Worm (Caenorhabditis elegans) whole organism, L1 larva: ENCODE results near the gene C34C12.9.

ENCODE experiments used
- C04F5.9 ChIP-seq: sonication (generic microtip); optimal IDR thresholded peaks from 2 replicates; lab custom pipeline; 2016; ENCODE audit warnings: missing genetic modification characterization, missing compliant biosample characterization
- C34B4.2 ChIP-seq: sonication (generic microtip); optimal IDR thresholded peaks from 2 replicates; lab custom pipeline; 2017; ENCODE audit warnings: mild to moderate bottlenecking, missing genetic modification characterization, missing compliant biosample characterization
- F16B12.6 ChIP-seq: fragments of 150-350 bp; optimal IDR thresholded peaks from 2 replicates; lab custom pipeline; 2014; ENCODE audit warnings: missing biosample characterization, missing genetic modification characterization
- alr-1 ChIP-seq: fragments of 200-800 bp; sonication (Bioruptor generic); optimal IDR thresholded peaks from 2 replicates; lab custom pipeline; 2018; ENCODE audit warnings: borderline replicate concordance, mild to moderate bottlenecking, missing genetic modification characterization, missing compliant biosample characterization
- aly-2 ChIP-seq: fragments of 150-350 bp; optimal IDR thresholded peaks from 2 replicates; lab custom pipeline; 2014; ENCODE audit warnings: missing biosample characterization, missing genetic modification characterization
- blmp-1 ChIP-seq: fragments of 150-350 bp; optimal IDR thresholded peaks from 2 replicates; lab custom pipeline; 2014; ENCODE audit warnings: missing biosample characterization, missing genetic modification characterization
- ceh-63 ChIP-seq: fragments of 200-800 bp; sonication (Bioruptor generic); optimal IDR thresholded peaks from 2 replicates; lab custom pipeline; 2018; ENCODE audit warnings: mild to moderate bottlenecking, missing genetic modification characterization, missing compliant biosample characterization
- ceh-82 ChIP-seq, 3 experiments: fragments of 150-350 bp in 1 of 3; sonication (generic microtip) in 2 of 3; optimal IDR thresholded peaks; 2 replicates each; lab custom pipeline; 2014 to 2017; ENCODE audit warnings: missing biosample characterization in 3 of 3, missing genetic modification characterization in 3 of 3
- ceh-90 ChIP-seq: sonication (generic microtip); optimal IDR thresholded peaks from 2 replicates; lab custom pipeline; 2016; ENCODE audit warnings: missing genetic modification characterization, missing compliant biosample characterization
- ces-1 ChIP-seq: fragments of 150-350 bp; optimal IDR thresholded peaks from 2 replicates; lab custom pipeline; 2014; ENCODE audit warnings: missing biosample characterization, missing genetic modification reagents, missing genetic modification characterization
- efl-1 ChIP-seq, 4 experiments: fragments of 150-350 bp; optimal IDR thresholded peaks in 3 of 4; peaks in 1 of 4; 1 replicate in 1 of 4; 2 replicates in 3 of 4; lab custom pipeline; 2014; ENCODE audit warnings: missing biosample characterization in 2 of 4, missing genetic modification characterization in 2 of 4, missing genetic modification reagents in 2 of 4
- efl-3 ChIP-seq: fragments of 200-800 bp; sonication (Bioruptor generic); optimal IDR thresholded peaks from 2 replicates; lab custom pipeline; 2018; ENCODE audit warnings: mild to moderate bottlenecking, missing genetic modification characterization, missing compliant biosample characterization
- egl-27 ChIP-seq, 2 experiments: fragments of 150-350 bp in 1 of 2; sonication (generic microtip); optimal IDR thresholded peaks; 3 replicates each; lab custom pipeline; 2017 to 2018; ENCODE audit warnings: missing biosample characterization in 2 of 2, missing genetic modification characterization in 2 of 2, missing genetic modification reagents in 2 of 2
- elt-3 ChIP-seq, 6 experiments: fragments of 150-350 bp in 1 of 6; sonication (generic microtip); optimal IDR thresholded peaks; 2 replicates each; lab custom pipeline; 2017 to 2018; ENCODE audit warnings: missing biosample characterization in 6 of 6, missing genetic modification characterization in 6 of 6, inconsistent platforms in 1 of 6
- ets-5 ChIP-seq: fragments of 200-800 bp; sonication (Bioruptor generic); IDR thresholded peaks from 2 replicates; pipeline ENCODE4 v1.3.6; 2022; ENCODE audit warnings: missing genetic modification characterization, missing compliant biosample characterization
- fkh-4 ChIP-seq: sonication (generic microtip); optimal IDR thresholded peaks from 2 replicates; lab custom pipeline; 2016; ENCODE audit warnings: missing compliant biosample characterization, missing genetic modification characterization, borderline replicate concordance
- fos-1 ChIP-seq: fragments of 150-350 bp; optimal IDR thresholded peaks from 2 replicates; lab custom pipeline; 2014; ENCODE audit warnings: missing biosample characterization, missing genetic modification characterization
- grh-1 ChIP-seq: fragments of 200-800 bp; sonication (Bioruptor generic); IDR thresholded peaks from 2 replicates; pipeline ENCODE4 v1.3.6; 2022; ENCODE audit warnings: missing genetic modification reagents, missing genetic modification characterization, missing compliant biosample characterization
- hlh-17 ChIP-seq: fragments of 200-800 bp; sonication (Bioruptor generic); optimal IDR thresholded peaks from 2 replicates; lab custom pipeline; 2018; ENCODE audit warnings: missing genetic modification characterization, mild to moderate bottlenecking, missing compliant biosample characterization, moderate library complexity, borderline replicate concordance
- irx-1 ChIP-seq: sonication (generic microtip); optimal IDR thresholded peaks from 2 replicates; lab custom pipeline; 2016; ENCODE audit warnings: missing genetic modification characterization, missing compliant biosample characterization
- lin-13 ChIP-seq: fragments of 150-350 bp; optimal IDR thresholded peaks from 2 replicates; lab custom pipeline; 2014; ENCODE audit warnings: missing biosample characterization, missing genetic modification reagents, missing genetic modification characterization
- lin-15B ChIP-seq: fragments of 150-350 bp; sonication (generic microtip); optimal IDR thresholded peaks from 3 replicates; lab custom pipeline; 2014; ENCODE audit warnings: missing biosample characterization, missing genetic modification characterization
- lin-35 ChIP-seq, 2 experiments: fragments of 150-350 bp; optimal IDR thresholded peaks; 2 replicates each; lab custom pipeline; 2014; ENCODE audit warnings: missing biosample characterization in 2 of 2, missing genetic modification characterization in 2 of 2, missing genetic modification reagents in 2 of 2
- mab-9 ChIP-seq: fragments of 200-800 bp; sonication (Bioruptor generic); IDR thresholded peaks from 2 replicates; pipeline ENCODE4 v1.3.6; 2022; ENCODE audit warnings: missing genetic modification reagents, missing genetic modification characterization, missing compliant biosample characterization
- mdl-1 ChIP-seq, 2 experiments: fragments of 150-350 bp; optimal IDR thresholded peaks; 2 replicates each; lab custom pipeline; 2014 to 2017; ENCODE audit warnings: missing biosample characterization in 2 of 2, missing genetic modification characterization in 2 of 2, inconsistent platforms in 1 of 2
- mef-2 ChIP-seq: fragments of 150-350 bp; optimal IDR thresholded peaks from 2 replicates; lab custom pipeline; 2014; ENCODE audit warnings: missing biosample characterization, missing genetic modification characterization
- mep-1 ChIP-seq: fragments of 150-350 bp; optimal IDR thresholded peaks from 2 replicates; lab custom pipeline; 2014; ENCODE audit warnings: missing biosample characterization, missing genetic modification characterization
- nhr-12 ChIP-seq: sonication (generic microtip); optimal IDR thresholded peaks from 2 replicates; lab custom pipeline; 2017; ENCODE audit warnings: missing biosample characterization, missing genetic modification characterization
- nhr-19 ChIP-seq: fragments of 200-800 bp; sonication (Bioruptor generic); conservative IDR thresholded peaks from 2 replicates; pipeline ENCODE4 v1.3.6; 2022; ENCODE audit warnings: missing genetic modification characterization, missing compliant biosample characterization
- nhr-20 ChIP-seq: sonication (generic microtip); optimal IDR thresholded peaks from 2 replicates; lab custom pipeline; 2016; ENCODE audit warnings: mild to moderate bottlenecking, missing genetic modification characterization, missing compliant biosample characterization
- nhr-76 ChIP-seq: sonication (generic microtip); optimal IDR thresholded peaks from 2 replicates; lab custom pipeline; 2017; ENCODE audit warnings: missing biosample characterization, missing genetic modification characterization
- nhr-84 ChIP-seq: sonication (generic microtip); optimal IDR thresholded peaks from 2 replicates; lab custom pipeline; 2017; ENCODE audit warnings: missing biosample characterization, missing genetic modification characterization
- nhr-85 ChIP-seq: sonication (generic microtip); peaks from one replicate; lab custom pipeline; 2016; ENCODE audit warnings: missing genetic modification characterization, inconsistent platforms, missing compliant biosample characterization
- nhr-90 ChIP-seq: sonication (generic microtip); optimal IDR thresholded peaks from 2 replicates; lab custom pipeline; 2016; ENCODE audit warnings: mild to moderate bottlenecking, missing genetic modification characterization, missing compliant biosample characterization; ENCODE audit not compliant: poor library complexity
- pag-3 ChIP-seq: sonication (generic microtip); optimal IDR thresholded peaks from 2 replicates; lab custom pipeline; 2017; ENCODE audit warnings: missing genetic modification characterization, mild to moderate bottlenecking, missing compliant biosample characterization, antibody characterized with exemption, borderline replicate concordance; ENCODE audit not compliant: insufficient read depth
- pax-3 ChIP-seq: fragments of 200-800 bp; sonication (Bioruptor generic); optimal IDR thresholded peaks from 2 replicates; lab custom pipeline; 2018; ENCODE audit warnings: mild to moderate bottlenecking, missing genetic modification characterization, moderate library complexity, missing compliant biosample characterization
- pqm-1 ChIP-seq: sonication (generic microtip); optimal IDR thresholded peaks from 3 replicates; lab custom pipeline; 2017; ENCODE audit warnings: missing biosample characterization, missing genetic modification characterization
- snpc-4 ChIP-seq: fragments of 150-350 bp; optimal IDR thresholded peaks from 2 replicates; lab custom pipeline; 2014; ENCODE audit warnings: missing biosample characterization, missing genetic modification characterization
- snu-23 ChIP-seq: sonication (generic microtip); optimal IDR thresholded peaks from 2 replicates; lab custom pipeline; 2016; ENCODE audit warnings: missing genetic modification characterization, missing compliant biosample characterization
- sox-4 ChIP-seq: sonication (generic microtip); optimal IDR thresholded peaks from 2 replicates; lab custom pipeline; 2016; ENCODE audit warnings: missing genetic modification characterization, missing compliant biosample characterization
- sptf-1 ChIP-seq: fragments of 150-350 bp; optimal IDR thresholded peaks from 2 replicates; lab custom pipeline; 2014; ENCODE audit warnings: missing biosample characterization, missing genetic modification characterization
- sup-37 ChIP-seq: fragments of 200-800 bp; sonication (Bioruptor generic); optimal IDR thresholded peaks from 2 replicates; lab custom pipeline; 2018; ENCODE audit warnings: mild to moderate bottlenecking, missing genetic modification characterization, missing compliant biosample characterization
- tlp-1 ChIP-seq: fragments of 150-350 bp; optimal IDR thresholded peaks from 2 replicates; lab custom pipeline; 2014; ENCODE audit warnings: missing biosample characterization, missing genetic modification characterization
- unc-130 ChIP-seq: fragments of 150-350 bp; optimal IDR thresholded peaks from 2 replicates; lab custom pipeline; 2017; ENCODE audit warnings: missing biosample characterization, missing genetic modification characterization, inconsistent platforms
- vab-15 ChIP-seq: sonication (generic microtip); optimal IDR thresholded peaks from 2 replicates; lab custom pipeline; 2017; ENCODE audit warnings: missing genotype, mild to moderate bottlenecking, missing genetic modification characterization, missing compliant biosample characterization
- xbp-1 ChIP-seq: sonication (generic microtip); optimal IDR thresholded peaks from 2 replicates; lab custom pipeline; 2016; ENCODE audit warnings: missing genetic modification characterization, missing compliant biosample characterization
- zag-1 ChIP-seq: fragments of 150-350 bp; optimal IDR thresholded peaks from 2 replicates; lab custom pipeline; 2014; ENCODE audit warnings: missing biosample characterization, missing genetic modification characterization
- zip-4 ChIP-seq: fragments of 200-800 bp; sonication (Bioruptor generic); optimal IDR thresholded peaks from 2 replicates; lab custom pipeline; 2018; ENCODE audit warnings: mild to moderate bottlenecking, missing genetic modification characterization, moderate library complexity, missing compliant biosample characterization
- ztf-11 ChIP-seq, 2 experiments: sonication (generic microtip); optimal IDR thresholded peaks; 2 replicates each; lab custom pipeline; 2016 to 2017; ENCODE audit warnings: missing genetic modification characterization in 2 of 2, missing biosample characterization in 1 of 2, missing compliant biosample characterization in 1 of 2

The C34C12.9 gene

DNA sequence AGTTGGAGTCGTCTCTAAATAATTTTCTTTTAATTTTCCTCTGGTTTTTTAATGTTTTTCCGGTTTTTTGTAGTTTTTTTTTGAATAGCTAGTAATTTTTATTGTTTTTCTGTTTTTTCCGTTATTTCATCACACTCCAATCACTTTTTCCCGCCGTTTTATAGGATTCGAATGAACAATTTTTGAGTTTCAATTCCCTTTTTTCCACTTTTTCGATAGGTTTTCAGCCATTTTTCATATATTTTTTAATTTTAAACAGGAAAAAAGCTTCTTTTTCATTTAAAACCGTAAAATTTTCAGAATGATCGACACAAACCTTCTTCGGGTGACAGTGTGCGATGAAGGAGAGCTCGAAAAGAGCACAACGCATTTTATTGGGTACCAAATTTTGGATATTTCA, 13.9 kb downstream of the C34C12.9 start, which contains the start of gene pph-6:
Gene pph-6 (plus strand): TSS at position 301 of the 400 bp plus-strand sequence.
- TF ChIP-seq sup-37 (GFP tag; lab: Kevin White, UChicago) = no peak
- no peak for TF ChIP-seq efl-1 (optimal IDR thresholded peaks at IDR 0.05; lab: Kevin White, UChicago)
- peak in 1 of 2 experiments; percentile 82 for TF ChIP-seq efl-1 (GFP tag; optimal IDR thresholded peaks at IDR 0.05 in 1 of 2; lab: Kevin White, UChicago)

ce11 chrIII:3460061-3460460, 15.3 kb downstream of the C34C12.9 start, which contains the start of gene C34C12.8:
Gene C34C12.8 (plus strand): TSS chrIII:3460406.
- TF ChIP-seq hlh-17 (GFP tag; lab: Kevin White, UChicago) (no peak), nhr-20 (peak; percentile 97), pqm-1 (tag; lab: Kevin White, UChicago) (no peak), sup-37 (GFP tag; lab: Kevin White, UChicago) (peak; percentile 92), lin-15B (tag; lab: Kevin White, UChicago) (peak; percentile 95), nhr-90 (peak; percentile 98), vab-15 (no peak), xbp-1 (tag; lab: Kevin White, UChicago) (peak; percentile 98), unc-130 (tag; lab: Kevin White, UChicago) (peak; percentile 98), pag-3 (no peak), F16B12.6 (tag; lab: Kevin White, UChicago) (peak; percentile 84), nhr-12 (tag; lab: Kevin White, UChicago) (peak; percentile 18), mab-9 (GFP tag; lab: Robert Waterston, UW) (peak; percentile 95), mef-2 (peak; percentile 81), nhr-19 (GFP tag; lab: Robert Waterston, UW) (peak; percentile 97), pax-3 (tag; lab: Kevin White, UChicago) (peak; percentile 91), ceh-82 (tag; optimal IDR thresholded peaks at IDR 0.05; lab: Kevin White, UChicago) (peak; percentile 95 to 98 (median 97)), ces-1 (no peak), ceh-63 (GFP tag; lab: Kevin White, UChicago) (peak; percentile 74), blmp-1 (tag; lab: Kevin White, UChicago) (peak; percentile 70), C34B4.2 (peak; percentile 84), nhr-76 (tag; lab: Kevin White, UChicago) (no peak), egl-27 (tag; optimal IDR thresholded peaks at IDR 0.05; lab: Kevin White, UChicago) (peak in 1 of 2 experiments; percentile 79), ztf-11 (tag; optimal IDR thresholded peaks at IDR 0.05; lab: Kevin White, UChicago) (peak in 1 of 2 experiments; percentile 85), zip-4 (GFP tag; lab: Kevin White, UChicago) (peak; percentile 87), fkh-4 (tag; lab: Kevin White, UChicago) (peak; percentile 78), tlp-1 (tag; lab: Kevin White, UChicago) (no peak), fos-1 (tag; lab: Kevin White, UChicago) (peak; percentile 79), mdl-1 (tag; optimal IDR thresholded peaks at IDR 0.05; lab: Kevin White, UChicago) (peak in 1 of 2 experiments; percentile 92), sox-4 (tag; lab: Kevin White, UChicago) (peak; percentile 85), C04F5.9 (peak; percentile 91), sptf-1 (tag; lab: Kevin White, UChicago) (no peak), aly-2 (tag; lab: Kevin White, UChicago) (peak; percentile 90), elt-3 (tag; optimal IDR thresholded peaks at IDR 0.05; lab: Kevin White, UChicago) (peak in 3 of 6 experiments; percentile 51 to 94 (median 93)), irx-1 (peak; percentile 96), mep-1 (tag; lab: Kevin White, UChicago) (peak; percentile 98), ceh-90 (tag; lab: Kevin White, UChicago) (peak; percentile 45), snu-23 (GFP tag; lab: Kevin White, UChicago) (peak; percentile 98), lin-13 (peak; percentile 97), ets-5 (GFP tag; lab: Robert Waterston, UW) (no peak), snpc-4 (peak; percentile 84), efl-3 (GFP tag; lab: Kevin White, UChicago) (peak; percentile 57), grh-1 (GFP tag; lab: Robert Waterston, UW) (peak; percentile 96), nhr-85 (peak; percentile 98), zag-1 (tag; lab: Kevin White, UChicago) (peak; percentile 66), alr-1 (tag; lab: Kevin White, UChicago) (no peak), nhr-84 (no peak), lin-35 (GFP tag; optimal IDR thresholded peaks at IDR 0.05; lab: Kevin White, UChicago) (peak; percentile 96 to 98)
